Fruit fly (Drosophila melanogaster): ENCODE data around the gene CG10019.

DNA sequence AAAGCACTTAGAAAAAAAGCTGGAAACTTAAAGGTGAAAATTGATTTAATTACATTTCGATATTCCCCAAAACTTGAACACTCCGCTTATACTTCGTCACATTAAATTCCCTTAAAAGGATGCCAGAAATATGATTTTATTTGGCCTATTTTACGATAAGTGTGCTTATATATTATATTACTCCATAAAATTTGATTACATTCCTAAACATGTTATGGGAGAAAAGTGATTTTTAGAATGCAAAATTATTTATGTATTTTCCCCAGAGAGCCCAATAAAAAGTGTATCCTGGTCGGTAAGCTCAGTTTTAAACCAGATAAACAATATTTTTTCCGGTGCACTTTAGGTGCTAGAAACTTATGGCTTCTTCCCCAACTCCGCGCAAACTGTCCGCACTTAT lies 7.4 kb downstream of the CG10019 start:
- TF ChIP-seq Crg-1 (GFP tag; optimal IDR thresholded peaks at IDR 0.05) (no peak), pad (GFP tag; optimal IDR thresholded peaks at IDR 0.05) (no peak), CG7101 (tag; optimal IDR thresholded peaks at IDR 0.05) (no peak), ovo (GFP tag; optimal IDR thresholded peaks at IDR 0.05) (no peak)

Measured in whole organism, adult.